Fruit fly (Drosophila melanogaster): ENCODE measurements around the gene Snmp2.

- no peak for TF ChIP-seq psq (optimal IDR thresholded peaks at IDR 0.05)
- no peak for TF ChIP-seq h (optimal IDR thresholded peaks at IDR 0.05)
- no peak for TF ChIP-seq insv (optimal IDR thresholded peaks at IDR 0.05)
These were observed 43.4 kb upstream of the Snmp2 start for dm6 chr3L:7786263-7786662.

All from Kc167 (cell line).